Worm (Caenorhabditis elegans) whole organism, young adult: Measurements from ENCODE around the gene ZK673.2.
"Not testable (repeated sequence)": the region's sequence is repeated elsewhere in the genome, so short reads cannot be mapped to it uniquely, and the experiment has no call there.

Experiments used
- B0019.2 ChIP-seq: fragments of 200-800 bp; sonication (Bioruptor generic); conservative IDR thresholded peaks from 2 replicates; pipeline ENCODE4 v1.3.6; 2022; ENCODE audit warnings: missing genetic modification reagents, missing genetic modification characterization, missing compliant biosample characterization
- D2030.7 ChIP-seq: fragments of 200-800 bp; sonication (Bioruptor generic); IDR thresholded peaks from 2 replicates; pipeline ENCODE4 v1.3.6; 2022; ENCODE audit warnings: missing genetic modification reagents, missing genetic modification characterization, missing compliant biosample characterization
- F39B2.1 ChIP-seq: fragments of 200-800 bp; sonication (Bioruptor generic); IDR thresholded peaks from 2 replicates; pipeline ENCODE4 v1.3.6; 2022; ENCODE audit warnings: missing genetic modification reagents, missing genetic modification characterization, missing compliant biosample characterization
- F55B11.4 ChIP-seq: sonication (generic microtip); optimal IDR thresholded peaks from 2 replicates; lab custom pipeline; 2016; ENCODE audit warnings: missing compliant biosample characterization, missing genetic modification characterization, borderline replicate concordance; ENCODE audit not compliant: insufficient read depth
- F57A8.1 ChIP-seq: fragments of 200-800 bp; sonication (Bioruptor generic); optimal IDR thresholded peaks from 2 replicates; lab custom pipeline; 2018; ENCODE audit warnings: mild to moderate bottlenecking, missing genetic modification characterization, moderate library complexity, missing compliant biosample characterization
- K11D2.4 ChIP-seq: fragments of 200-800 bp; sonication (Bioruptor generic); IDR thresholded peaks from 2 replicates; pipeline ENCODE4 v1.3.6; 2022; ENCODE audit warnings: missing genetic modification reagents, missing genetic modification characterization, missing compliant biosample characterization
- K12H6.12 ChIP-seq: fragments of 200-800 bp; sonication (Bioruptor generic); optimal IDR thresholded peaks from 2 replicates; lab custom pipeline; 2018; ENCODE audit warnings: mild to moderate bottlenecking, missing genetic modification characterization, missing compliant biosample characterization
- Y67H2A.10 ChIP-seq: fragments of 200-800 bp; sonication (Bioruptor generic); conservative IDR thresholded peaks from 2 replicates; pipeline ENCODE4 v1.3.6; 2022; ENCODE audit warnings: missing genetic modification reagents, missing genetic modification characterization, missing compliant biosample characterization
- Y95B8A.8 ChIP-seq: fragments of 200-800 bp; sonication (Bioruptor generic); IDR thresholded peaks from 2 replicates; pipeline ENCODE4 v1.3.6; 2022; ENCODE audit warnings: missing genetic modification reagents, missing genetic modification characterization, missing compliant biosample characterization
- atf-7 ChIP-seq: sonication (generic microtip); optimal IDR thresholded peaks from 2 replicates; lab custom pipeline; 2017; ENCODE audit warnings: mild to moderate bottlenecking, missing genetic modification characterization, missing compliant biosample characterization
- bed-2 ChIP-seq: fragments of 200-800 bp; sonication (Bioruptor generic); IDR thresholded peaks from 2 replicates; pipeline ENCODE4 v1.3.6; 2022; ENCODE audit warnings: missing genetic modification reagents, missing genetic modification characterization, missing compliant biosample characterization
- cebp-2 ChIP-seq: fragments of 200-800 bp; sonication (Bioruptor generic); IDR thresholded peaks from 2 replicates; pipeline ENCODE4 v1.3.6; 2022; ENCODE audit warnings: missing genetic modification characterization, missing compliant biosample characterization
- ceh-40 ChIP-seq: fragments of 200-800 bp; sonication (Bioruptor generic); IDR thresholded peaks from 2 replicates; pipeline ENCODE4 v1.3.6; 2022; ENCODE audit warnings: missing genetic modification characterization, missing compliant biosample characterization
- ceh-58 ChIP-seq: fragments of 200-800 bp; sonication (Bioruptor generic); IDR thresholded peaks from 2 replicates; pipeline ENCODE4 v1.3.6; 2022; ENCODE audit warnings: missing genetic modification characterization, missing compliant biosample characterization
- ceh-79 ChIP-seq: sonication (generic microtip); optimal IDR thresholded peaks from 2 replicates; lab custom pipeline; 2017; ENCODE audit warnings: mild to moderate bottlenecking, missing genetic modification characterization, missing compliant biosample characterization
- chd-7 ChIP-seq: sonication (generic microtip); optimal IDR thresholded peaks from 2 replicates; lab custom pipeline; 2016; ENCODE audit warnings: mild to moderate bottlenecking, missing genetic modification characterization, moderate library complexity, missing compliant biosample characterization
- efl-1 ChIP-seq: fragments of 150-350 bp; optimal IDR thresholded peaks from 2 replicates; lab custom pipeline; 2014; ENCODE audit warnings: missing biosample characterization, missing genetic modification reagents, missing genetic modification characterization
- egl-44 ChIP-seq: fragments of 200-800 bp; sonication (Bioruptor generic); IDR thresholded peaks from 2 replicates; pipeline ENCODE4 v1.3.6; 2022; ENCODE audit warnings: missing genetic modification reagents, missing genetic modification characterization, missing compliant biosample characterization
- ekl-4 ChIP-seq: fragments of 200-800 bp; sonication (Bioruptor generic); IDR thresholded peaks from 2 replicates; pipeline ENCODE4 v1.3.6; 2022; ENCODE audit warnings: missing genetic modification reagents, missing genetic modification characterization, missing compliant biosample characterization
- gei-17 ChIP-seq: fragments of 200-800 bp; sonication (Bioruptor generic); optimal IDR thresholded peaks from 2 replicates; lab custom pipeline; 2018; ENCODE audit warnings: mild to moderate bottlenecking, missing genetic modification characterization, missing compliant biosample characterization
- hlh-12 ChIP-seq: sonication (generic microtip); optimal IDR thresholded peaks from 2 replicates; lab custom pipeline; 2016; ENCODE audit warnings: missing genetic modification characterization, missing compliant biosample characterization
- hmg-1.2 ChIP-seq: fragments of 200-800 bp; sonication (Bioruptor generic); IDR thresholded peaks from 2 replicates; pipeline ENCODE4 v1.3.6; 2022; ENCODE audit warnings: missing genetic modification reagents, missing genetic modification characterization, missing compliant biosample characterization
- hmg-20 ChIP-seq: fragments of 200-800 bp; sonication (Bioruptor generic); IDR thresholded peaks from 2 replicates; pipeline ENCODE4 v1.3.6; 2022; ENCODE audit warnings: missing genetic modification reagents, missing genetic modification characterization, missing compliant biosample characterization
- hsf-1 ChIP-seq: fragments of 200-800 bp; sonication (Bioruptor generic); IDR thresholded peaks from 2 replicates; pipeline ENCODE4 v1.3.6; 2022; ENCODE audit warnings: missing genetic modification reagents, missing genetic modification characterization, missing compliant biosample characterization
- lin-26 ChIP-seq: fragments of 200-800 bp; sonication (Bioruptor generic); IDR thresholded peaks from 2 replicates; pipeline ENCODE4 v1.3.6; 2022; ENCODE audit warnings: missing genetic modification reagents, missing genetic modification characterization, missing compliant biosample characterization
- lin-35 ChIP-seq, 3 experiments: fragments of 150-350 bp in 2 of 3; sonication (generic microtip) in 1 of 3; optimal IDR thresholded peaks; 2 replicates each; lab custom pipeline; 2014 to 2018; ENCODE audit warnings: missing biosample characterization in 3 of 3, missing genetic modification characterization in 3 of 3, missing genetic modification reagents in 3 of 3
- madf-10 ChIP-seq: sonication (generic microtip); optimal IDR thresholded peaks from 2 replicates; lab custom pipeline; 2016; ENCODE audit warnings: mild to moderate bottlenecking, missing genetic modification characterization, missing compliant biosample characterization
- madf-8 ChIP-seq: fragments of 200-800 bp; sonication (Bioruptor generic); conservative IDR thresholded peaks from 2 replicates; pipeline ENCODE4 v1.3.6; 2022; ENCODE audit warnings: missing genetic modification reagents, missing genetic modification characterization, missing compliant biosample characterization
- nfyb-1 ChIP-seq: fragments of 200-800 bp; sonication (Bioruptor generic); IDR thresholded peaks from 2 replicates; pipeline ENCODE4 v1.3.6; 2022; ENCODE audit warnings: missing genetic modification reagents, missing genetic modification characterization, missing compliant biosample characterization
- nhr-80 ChIP-seq: sonication (generic microtip); optimal IDR thresholded peaks from 2 replicates; lab custom pipeline; 2016; ENCODE audit warnings: missing genetic modification characterization, missing compliant biosample characterization
- repo-1 ChIP-seq: sonication (generic microtip); optimal IDR thresholded peaks from 2 replicates; lab custom pipeline; 2017; ENCODE audit warnings: mild to moderate bottlenecking, missing genetic modification characterization, missing compliant biosample characterization
- sdz-38 ChIP-seq: sonication (generic microtip); optimal IDR thresholded peaks from 2 replicates; lab custom pipeline; 2016; ENCODE audit warnings: missing genotype, missing genetic modification characterization, missing compliant biosample characterization
- somi-1 ChIP-seq: fragments of 200-800 bp; sonication (Bioruptor generic); optimal IDR thresholded peaks from 2 replicates; lab custom pipeline; 2018; ENCODE audit warnings: mild to moderate bottlenecking, missing genetic modification characterization, missing compliant biosample characterization
- sptf-2 ChIP-seq: fragments of 200-800 bp; sonication (Bioruptor generic); optimal IDR thresholded peaks from 2 replicates; lab custom pipeline; 2018; ENCODE audit warnings: mild to moderate bottlenecking, missing genetic modification characterization, missing compliant biosample characterization
- unc-130 ChIP-seq: sonication (generic microtip); optimal IDR thresholded peaks from 2 replicates; lab custom pipeline; 2016; ENCODE audit warnings: missing genetic modification reagents, missing genetic modification characterization, missing compliant biosample characterization
- ztf-22 ChIP-seq: fragments of 200-800 bp; sonication (Bioruptor generic); optimal IDR thresholded peaks from 2 replicates; lab custom pipeline; 2018; ENCODE audit warnings: mild to moderate bottlenecking, missing genetic modification characterization, moderate library complexity, missing compliant biosample characterization
- ztf-28 ChIP-seq: fragments of 200-800 bp; sonication (Bioruptor generic); IDR thresholded peaks from 2 replicates; pipeline ENCODE4 v1.3.6; 2022; ENCODE audit warnings: missing genetic modification reagents, missing genetic modification characterization, missing compliant biosample characterization
- ztf-6 ChIP-seq: fragments of 200-800 bp; sonication (Bioruptor generic); IDR thresholded peaks from 2 replicates; pipeline ENCODE4 v1.3.6; 2022; ENCODE audit warnings: missing genetic modification reagents, missing genetic modification characterization, missing compliant biosample characterization

Gene ZK673.2

ce11 chrII:10485640-10486039 lies 37.6 kb downstream of the ZK673.2 start:
- TF ChIP-seq nhr-80 (tag; lab: Kevin White, UChicago) (peak; percentile 18), F39B2.1 (GFP tag; lab: Robert Waterston, UW) (no peak)
- TF ChIP-seq, all 124 proteins: peak for 1

DNA sequence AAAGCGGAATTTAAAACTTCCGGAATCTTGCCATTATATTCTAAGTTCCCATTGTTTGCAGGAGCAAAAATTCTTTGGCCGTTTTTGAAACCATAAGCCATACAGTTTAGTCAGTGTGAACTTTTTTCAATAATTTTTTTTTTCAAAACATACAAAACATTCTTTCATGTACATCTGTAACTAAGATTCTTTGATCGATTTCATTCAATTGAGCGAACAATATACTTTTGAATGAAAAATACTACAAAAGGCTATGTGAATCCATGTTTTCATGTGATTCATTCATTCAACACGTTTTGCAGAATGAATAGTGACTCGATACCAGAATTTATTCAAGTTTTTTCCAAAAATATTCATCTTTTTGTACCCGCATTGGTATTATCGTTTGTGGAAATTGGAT lies 38.7 kb downstream of the ZK673.2 start, which contains the start of gene ZK666.15:
Gene ZK666.15, plus strand, starts transcription at position 301 of the 400 bp plus-strand sequence.
- TF ChIP-seq gei-17 (GFP tag; lab: Kevin White, UChicago) (no peak), hmg-20 (no peak), ztf-6 (no peak), Y67H2A.10 (GFP tag; lab: Robert Waterston, UW) (no peak), Y95B8A.8 (no peak), hmg-1.2 (GFP tag; lab: Robert Waterston, UW) (no peak), F39B2.1 (GFP tag; lab: Robert Waterston, UW) (no peak), F57A8.1 (GFP tag; lab: Kevin White, UChicago) (no peak), repo-1 (tag; lab: Kevin White, UChicago) (no peak), efl-1 (no peak), ceh-58 (GFP tag; lab: Robert Waterston, UW) (no peak), somi-1 (GFP tag; lab: Kevin White, UChicago) (no peak), egl-44 (GFP tag; lab: Robert Waterston, UW) (no peak), bed-2 (no peak), hsf-1 (no peak), lin-26 (GFP tag; lab: Robert Waterston, UW) (no peak), F55B11.4 (tag; lab: Kevin White, UChicago) (no peak), unc-130 (GFP tag; lab: Kevin White, UChicago) (no peak)

- TF ChIP-seq ztf-22 (GFP tag; lab: Kevin White, UChicago) (no peak), egl-44 (GFP tag; lab: Robert Waterston, UW) (no peak), B0019.2 (GFP tag; lab: Robert Waterston, UW) (no peak), ceh-58 (GFP tag; lab: Robert Waterston, UW) (no peak), madf-8 (GFP tag; lab: Robert Waterston, UW) (no peak), hlh-12 (tag; lab: Kevin White, UChicago) (no peak), nhr-80 (tag; lab: Kevin White, UChicago) (no peak), ceh-79 (tag; lab: Kevin White, UChicago) (no peak)
Observed at ce11 chrII:10490329-10490728, 42.3 kb downstream of the ZK673.2 start, which contains the start of gene clec-61. Gene clec-61, minus strand, starts transcription at chrII:10490537.

- TF ChIP-seq hmg-1.2 (GFP tag; lab: Robert Waterston, UW); atf-7 (tag; lab: Kevin White, UChicago); lin-35 (GFP tag; optimal IDR thresholded peaks at IDR 0.05; lab: Kevin White, UChicago): not testable (repeated sequence)
Observed at ce11 chrII:10493034-10493433, 45.0 kb downstream of the ZK673.2 start, which contains the start of gene ZK666.8. Gene ZK666.8, minus strand, starts transcription at chrII:10493134.

DNA sequence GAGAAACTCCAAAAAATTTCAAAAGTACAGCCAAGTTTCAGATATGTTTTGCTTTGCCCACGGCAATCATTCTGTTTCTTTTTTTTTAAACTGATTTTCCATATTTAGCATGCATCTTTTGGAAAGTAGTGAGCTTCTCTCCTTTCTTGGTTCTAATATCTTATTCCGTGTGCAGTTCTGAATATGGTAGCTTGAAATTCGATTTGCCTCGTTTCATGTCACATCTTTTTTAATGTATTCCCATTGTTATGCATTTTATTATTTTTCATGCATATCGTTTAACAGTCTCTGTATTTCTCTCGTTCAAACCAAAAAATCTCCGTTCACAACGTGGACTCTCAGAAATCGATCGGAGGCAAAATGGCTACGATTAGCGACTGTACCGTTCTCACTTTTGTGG lies 46.4 kb downstream of the ZK673.2 start, which contains the start of gene ZK666.14:
Gene ZK666.14, plus strand, starts transcription at position 301 of the 400 bp plus-strand sequence.
- TF ChIP-seq sdz-38 (tag; lab: Kevin White, UChicago) (no peak), chd-7 (no peak), lin-26 (GFP tag; lab: Robert Waterston, UW) (no peak), sptf-2 (GFP tag; lab: Kevin White, UChicago) (no peak), ceh-40 (GFP tag; lab: Robert Waterston, UW) (no peak), D2030.7 (GFP tag; lab: Robert Waterston, UW) (no peak), Y67H2A.10 (GFP tag; lab: Robert Waterston, UW) (no peak), nfyb-1 (GFP tag; lab: Robert Waterston, UW) (no peak), ztf-28 (GFP tag; lab: Robert Waterston, UW) (no peak), atf-7 (tag; lab: Kevin White, UChicago) (no peak), K11D2.4 (GFP tag; lab: Robert Waterston, UW) (no peak), ztf-22 (GFP tag; lab: Kevin White, UChicago) (no peak), ztf-6 (no peak), ekl-4 (GFP tag; lab: Robert Waterston, UW) (no peak), madf-10 (no peak), K12H6.12 (tag; lab: Kevin White, UChicago) (no peak), cebp-2 (GFP tag; lab: Robert Waterston, UW) (no peak)
